Worm (Caenorhabditis elegans) whole organism, early embryonic: ENCODE results near the gene srw-117.

ENCODE experiments used
- B0310.2 ChIP-seq: sonication (generic microtip); optimal IDR thresholded peaks from 2 replicates; lab custom pipeline; 2016; ENCODE audit warnings: mild to moderate bottlenecking, missing genetic modification characterization, missing compliant biosample characterization
- F13C5.2 ChIP-seq: sonication (generic microtip); optimal IDR thresholded peaks from 2 replicates; lab custom pipeline; 2017; ENCODE audit warnings: mild to moderate bottlenecking, missing genetic modification characterization, inconsistent platforms, missing compliant biosample characterization
- aly-1 ChIP-seq: sonication (generic microtip); optimal IDR thresholded peaks from 2 replicates; lab custom pipeline; 2016; ENCODE audit warnings: missing genetic modification characterization, missing compliant biosample characterization
- ama-1 ChIP-seq: fragments of 150-350 bp; optimal IDR thresholded peaks from 2 replicates; lab custom pipeline; 2014
- ceh-13 ChIP-seq: fragments of 200-800 bp; sonication (Bioruptor generic); optimal IDR thresholded peaks from 2 replicates; lab custom pipeline; 2018; ENCODE audit warnings: mild to moderate bottlenecking, missing genetic modification characterization, missing compliant biosample characterization
- ceh-36 ChIP-seq: sonication (generic microtip); optimal IDR thresholded peaks from 2 replicates; lab custom pipeline; 2016; ENCODE audit warnings: missing genetic modification characterization, inconsistent platforms, missing compliant biosample characterization
- ets-7 ChIP-seq: sonication (generic microtip); optimal IDR thresholded peaks from 2 replicates; lab custom pipeline; 2016; ENCODE audit warnings: missing genotype, missing genetic modification characterization, missing compliant biosample characterization
- flt-1 ChIP-seq: fragments of 200-800 bp; sonication (Bioruptor generic); IDR thresholded peaks from 2 replicates; pipeline ENCODE4 v1.3.6; 2022; ENCODE audit warnings: missing genetic modification characterization, missing compliant biosample characterization
- hmbx-1 ChIP-seq: sonication (generic microtip); optimal IDR thresholded peaks from 2 replicates; lab custom pipeline; 2016; ENCODE audit warnings: mild to moderate bottlenecking, missing genetic modification characterization, missing compliant biosample characterization
- hmg-4 ChIP-seq: fragments of 200-800 bp; sonication (Bioruptor generic); optimal IDR thresholded peaks from 2 replicates; lab custom pipeline; 2018; ENCODE audit warnings: mild to moderate bottlenecking, missing genetic modification characterization, missing compliant biosample characterization
- hnd-1 ChIP-seq: sonication (generic microtip); optimal IDR thresholded peaks from 2 replicates; lab custom pipeline; 2016; ENCODE audit warnings: missing genetic modification characterization, missing compliant biosample characterization
- pes-1 ChIP-seq: fragments of 200-800 bp; sonication (Bioruptor generic); IDR thresholded peaks from 2 replicates; pipeline ENCODE4 v1.3.6; 2022; ENCODE audit warnings: missing genetic modification reagents, missing genetic modification characterization, missing compliant biosample characterization
- scrt-1 ChIP-seq: fragments of 200-800 bp; sonication (Bioruptor generic); IDR thresholded peaks from 2 replicates; pipeline ENCODE4 v1.3.6; 2022; ENCODE audit warnings: missing genetic modification characterization, missing compliant biosample characterization
- sea-1 ChIP-seq: fragments of 200-800 bp; sonication (Bioruptor generic); conservative IDR thresholded peaks from 2 replicates; pipeline ENCODE4 v1.3.6; 2022; ENCODE audit warnings: missing genetic modification characterization, missing compliant biosample characterization
- tbx-11 ChIP-seq: fragments of 200-800 bp; sonication (Bioruptor generic); IDR thresholded peaks from 2 replicates; pipeline ENCODE4 v1.3.6; 2022; ENCODE audit warnings: missing genetic modification characterization, missing compliant biosample characterization
- tbx-37 ChIP-seq: fragments of 200-800 bp; sonication (Bioruptor generic); conservative IDR thresholded peaks from 2 replicates; pipeline ENCODE4 v1.3.6; 2022; ENCODE audit warnings: missing genetic modification reagents, missing genetic modification characterization, missing compliant biosample characterization
- tra-4 ChIP-seq: sonication (generic microtip); optimal IDR thresholded peaks from 2 replicates; lab custom pipeline; 2017; ENCODE audit warnings: missing genetic modification characterization, missing compliant biosample characterization

The srw-117 gene

ce11 chrV:2983351-2983750 lies at the start of gene srw-117:
TSS of gene srw-117 (minus strand) at chrV:2983451.
- TF ChIP-seq ama-1 (lab: Kevin White, UChicago) (no peak), ets-7 (no peak), tra-4 (tag; lab: Kevin White, UChicago) (no peak), F13C5.2 (tag; lab: Kevin White, UChicago) (no peak), tbx-11 (no peak), scrt-1 (GFP tag; lab: Robert Waterston, UW) (no peak), B0310.2 (no peak), hmg-4 (GFP tag; lab: Kevin White, UChicago) (no peak), flt-1 (no peak), pes-1 (no peak), ceh-36 (tag; lab: Kevin White, UChicago) (no peak), hnd-1 (tag; lab: Kevin White, UChicago) (no peak), hmbx-1 (tag; lab: Kevin White, UChicago) (no peak)

- TF ChIP-seq tbx-37 (no peak), ama-1 (lab: Kevin White, UChicago) (no peak)
Measured at ce11 chrV:3032343-3032742, 49.1 kb upstream of the srw-117 start, which contains the start of gene irld-38. TSS of gene irld-38 (minus strand) at chrV:3032443.

DNA sequence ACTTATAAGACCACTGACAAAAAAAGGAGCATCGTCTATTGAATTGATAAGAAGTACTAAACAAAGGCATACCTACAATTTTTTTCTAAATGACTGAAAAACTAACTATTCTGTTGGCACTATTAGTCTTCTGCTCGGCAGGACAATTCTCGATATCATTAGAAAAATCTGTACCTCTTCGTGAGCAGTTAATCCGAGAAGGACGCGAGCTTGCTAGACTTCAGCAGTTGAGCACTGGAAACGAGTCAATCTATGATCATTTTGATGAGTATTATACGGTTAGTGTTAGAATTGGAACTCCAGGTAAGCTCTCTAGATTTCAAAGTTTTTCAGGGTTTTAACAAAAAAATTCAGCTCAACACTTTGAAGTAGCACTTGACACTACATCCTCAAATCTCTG lies 45.0 kb upstream of the srw-117 start, which contains the start of gene asp-7:
Gene asp-7, plus strand, starts transcription at position 81 of the 400 bp plus-strand sequence.
- no peak for TF ChIP-seq ceh-36 (tag; lab: Kevin White, UChicago)

- TF ChIP-seq aly-1 = no peak
- TF ChIP-seq hnd-1 (tag; lab: Kevin White, UChicago) = no peak
- no peak for TF ChIP-seq hmbx-1 (tag; lab: Kevin White, UChicago)
- TF ChIP-seq B0310.2 = no peak
- TF ChIP-seq ama-1 (lab: Kevin White, UChicago) = no peak
- TF ChIP-seq sea-1 (GFP tag; lab: Robert Waterston, UW) = no peak
- TF ChIP-seq hmg-4 (GFP tag; lab: Kevin White, UChicago) = no peak
- no peak for TF ChIP-seq tbx-37
- TF ChIP-seq pes-1 = no peak
- TF ChIP-seq ceh-13 (GFP tag; lab: Kevin White, UChicago) = no peak
- no peak for TF ChIP-seq tra-4 (tag; lab: Kevin White, UChicago)
- TF ChIP-seq scrt-1 (GFP tag; lab: Robert Waterston, UW) = no peak
- TF ChIP-seq ets-7 = no peak
- no peak for TF ChIP-seq flt-1
- TF ChIP-seq tbx-11 = no peak
Measured at ce11 chrV:3024274-3024673, 41.0 kb upstream of the srw-117 start, which contains the start of gene asp-8. TSS of gene asp-8 (plus strand) at chrV:3024549.

DNA sequence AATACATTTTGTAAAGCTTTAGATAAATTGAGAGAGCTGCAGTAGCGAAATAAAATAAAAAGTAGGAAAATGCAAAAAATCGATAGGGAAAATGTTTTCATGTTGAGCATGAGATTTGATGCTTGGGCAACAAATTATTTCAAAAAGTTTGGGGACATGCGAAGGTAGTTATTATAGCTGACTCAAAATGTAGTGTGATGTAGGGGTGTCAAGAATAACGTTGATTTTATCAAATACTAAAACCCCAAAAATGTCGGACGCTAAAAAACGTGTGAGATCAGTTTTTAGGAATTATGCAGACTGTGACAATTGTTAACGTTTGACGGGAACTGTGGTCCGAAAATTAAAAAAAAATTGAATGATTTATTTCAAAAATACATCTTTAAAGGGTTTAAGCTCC lies 38.1 kb upstream of the srw-117 start, which contains the start of gene irld-12:
Gene irld-12, minus strand, starts transcription at position 101 of the 400 bp plus-strand sequence.
- no peak for TF ChIP-seq B0310.2
- no peak for TF ChIP-seq ceh-13 (GFP tag; lab: Kevin White, UChicago)
- no peak for TF ChIP-seq pes-1
- no peak for TF ChIP-seq ceh-36 (tag; lab: Kevin White, UChicago)
- TF ChIP-seq F13C5.2 (tag; lab: Kevin White, UChicago) = no peak
- TF ChIP-seq ets-7 = no peak
- TF ChIP-seq aly-1 = no peak
- TF ChIP-seq tbx-37 = no peak
- TF ChIP-seq ama-1 (lab: Kevin White, UChicago) = no peak
- no peak for TF ChIP-seq hnd-1 (tag; lab: Kevin White, UChicago)
- TF ChIP-seq tbx-11 = no peak
- TF ChIP-seq sea-1 (GFP tag; lab: Robert Waterston, UW) = no peak
- TF ChIP-seq tra-4 (tag; lab: Kevin White, UChicago) = no peak
- no peak for TF ChIP-seq hmg-4 (GFP tag; lab: Kevin White, UChicago)
- no peak for TF ChIP-seq scrt-1 (GFP tag; lab: Robert Waterston, UW)
- TF ChIP-seq flt-1 = no peak
- TF ChIP-seq hmbx-1 (tag; lab: Kevin White, UChicago) = no peak

ce11 chrV:3017930-3018329 lies 34.7 kb upstream of the srw-117 start:
- no peak for TF ChIP-seq aly-1
- TF ChIP-seq ama-1 (lab: Kevin White, UChicago) = no peak
- TF ChIP-seq pes-1 = no peak
- no peak for TF ChIP-seq tbx-11
- no peak for TF ChIP-seq flt-1
- no peak for TF ChIP-seq ceh-13 (GFP tag; lab: Kevin White, UChicago)
- TF ChIP-seq tra-4 (tag; lab: Kevin White, UChicago) = no peak
- TF ChIP-seq ets-7 = no peak
- TF ChIP-seq hmg-4 (GFP tag; lab: Kevin White, UChicago) = no peak
- TF ChIP-seq sea-1 (GFP tag; lab: Robert Waterston, UW) = no peak
- no peak for TF ChIP-seq B0310.2
- TF ChIP-seq hnd-1 (tag; lab: Kevin White, UChicago) = no peak

DNA sequence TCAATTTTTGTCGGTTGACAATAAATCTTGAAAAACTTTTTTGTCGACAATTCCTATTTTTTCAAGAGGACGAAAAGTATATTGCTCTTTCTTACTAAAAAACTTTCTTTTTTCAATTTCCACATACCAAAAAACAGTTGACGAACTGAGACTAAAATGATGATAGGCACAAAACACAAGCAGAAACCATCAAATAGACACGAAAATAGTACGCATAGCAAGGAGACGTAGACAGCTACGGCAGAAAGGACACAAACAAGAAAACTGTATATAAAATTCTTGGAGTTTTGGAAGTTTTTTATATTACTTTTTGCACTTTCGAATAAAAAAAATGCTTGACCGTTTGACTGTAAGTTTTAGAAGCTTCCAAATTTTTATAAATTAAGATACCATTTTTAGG lies 30.9 kb upstream of the srw-117 start, which contains the start of gene K12D9.1:
Gene K12D9.1, plus strand, starts transcription at position 301 of the 400 bp plus-strand sequence.
- no peak for TF ChIP-seq aly-1
- no peak for TF ChIP-seq F13C5.2 (tag; lab: Kevin White, UChicago)
- no peak for TF ChIP-seq flt-1
- no peak for TF ChIP-seq hmg-4 (GFP tag; lab: Kevin White, UChicago)
- no peak for TF ChIP-seq scrt-1 (GFP tag; lab: Robert Waterston, UW)
- TF ChIP-seq ceh-13 (GFP tag; lab: Kevin White, UChicago) = no peak
- no peak for TF ChIP-seq sea-1 (GFP tag; lab: Robert Waterston, UW)

DNA sequence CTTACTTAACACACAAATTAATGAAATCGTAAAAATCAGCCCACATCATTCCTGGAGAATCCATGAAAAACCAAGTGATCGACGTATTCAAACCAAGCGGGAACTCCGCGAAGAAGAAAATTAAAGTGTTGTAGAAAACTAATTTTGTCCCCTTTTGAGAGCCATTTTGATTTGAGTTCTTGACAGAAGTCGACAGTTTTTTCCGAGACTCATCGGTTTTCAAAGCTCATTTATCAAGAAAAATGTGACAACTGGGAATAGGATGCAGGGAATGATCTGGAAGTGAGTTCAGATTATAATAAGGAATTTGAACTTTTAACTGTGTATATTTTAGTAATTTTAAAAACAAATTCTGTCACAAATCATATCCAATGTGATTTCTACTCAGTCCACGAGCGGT lies 28.1 kb upstream of the srw-117 start, which contains the start of gene srw-135:
Gene srw-135, minus strand, starts transcription at position 101 of the 400 bp plus-strand sequence.
- TF ChIP-seq scrt-1 (GFP tag; lab: Robert Waterston, UW) (no peak), hmg-4 (GFP tag; lab: Kevin White, UChicago) (no peak), F13C5.2 (tag; lab: Kevin White, UChicago) (no peak), aly-1 (no peak), ceh-13 (GFP tag; lab: Kevin White, UChicago) (no peak), flt-1 (no peak), ama-1 (lab: Kevin White, UChicago) (no peak), sea-1 (GFP tag; lab: Robert Waterston, UW) (no peak), tbx-37 (no peak), ceh-36 (tag; lab: Kevin White, UChicago) (no peak), tra-4 (tag; lab: Kevin White, UChicago) (no peak), hnd-1 (tag; lab: Kevin White, UChicago) (no peak), hmbx-1 (tag; lab: Kevin White, UChicago) (no peak), pes-1 (no peak), ets-7 (no peak), B0310.2 (no peak)
